Worm (Caenorhabditis elegans): ENCODE data around the gene scl-8.

DNA sequence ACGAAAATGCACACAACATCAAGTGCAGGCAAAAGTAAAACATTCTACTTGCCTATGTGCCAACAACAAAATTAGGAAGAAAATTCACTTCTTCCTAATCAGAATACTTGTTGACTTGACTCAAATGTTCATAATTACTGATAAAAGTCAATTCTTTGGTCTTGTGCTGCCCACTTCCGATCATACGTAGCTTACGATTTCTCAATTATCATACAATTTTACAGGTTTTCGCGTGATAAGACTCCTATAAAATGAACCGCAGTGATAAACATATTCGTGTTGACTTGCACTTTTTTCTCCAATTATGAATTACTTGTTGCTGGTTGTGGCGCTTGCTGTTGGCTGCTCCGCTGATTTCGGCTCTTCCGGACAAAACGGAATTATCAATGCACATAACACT is 14.1 kb upstream of the scl-8 start, which contains the start of gene scl-2:
- TF ChIP-seq ztf-11 (tag; optimal IDR thresholded peaks at IDR 0.05) (no peak), egl-5 (tag; optimal IDR thresholded peaks at IDR 0.05) (no peak), aly-2 (tag; optimal IDR thresholded peaks at IDR 0.05) (no peak)

All from whole organism, L3 larva.